Fruit fly (Drosophila melanogaster): ENCODE results near the gene Ance.

DNA sequence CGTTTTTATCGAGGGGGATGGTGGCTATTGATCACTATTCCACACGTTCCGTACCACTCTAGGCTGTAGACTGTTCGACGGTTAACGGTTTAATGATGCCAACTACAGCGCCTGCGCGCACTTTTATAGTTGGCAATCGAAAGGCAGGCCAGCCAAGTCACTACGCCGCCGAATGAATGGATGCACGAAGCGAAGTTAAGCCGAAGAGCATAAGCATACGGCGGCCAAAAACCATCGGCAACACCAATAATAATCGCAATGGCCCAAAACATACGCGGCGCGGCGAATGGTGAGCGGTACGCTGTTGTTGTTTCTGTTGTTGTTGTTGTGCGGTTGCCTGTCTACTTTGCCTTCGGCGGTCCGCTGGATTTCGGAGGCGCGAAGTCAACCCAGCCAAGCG, 18.0 kb downstream of the Ance start, which contains the start of gene Vajk1:
- TF ChIP-seq CG8159 (tag; optimal IDR thresholded peaks at IDR 0.05) (no peak), fd96Ca (GFP tag; IDR thresholded peaks at IDR 0.05) (no peak), CG8301 (tag; optimal IDR thresholded peaks at IDR 0.05) (no peak), CG12605 (GFP tag; IDR thresholded peaks at IDR 0.05) (no peak), CG4496 (GFP tag; IDR thresholded peaks at IDR 0.05) (no peak), CG13204 (GFP tag; optimal IDR thresholded peaks at IDR 0.05) (peak; percentile 67), CG10348 (GFP tag; IDR thresholded peaks at IDR 0.05) (no peak), CG9948 (tag; optimal IDR thresholded peaks at IDR 0.05) (no peak), CG32121 (GFP tag; IDR thresholded peaks at IDR 0.05) (no peak), Snoo (tag; optimal IDR thresholded peaks at IDR 0.05) (no peak), Pif1B (GFP tag; optimal IDR thresholded peaks at IDR 0.05) (no peak), D1 (tag; optimal IDR thresholded peaks at IDR 0.05) (no peak)
